Fruit fly (Drosophila melanogaster) whole organism, embryonic: ENCODE measurements around the gene CG7484.

Source experiments
- BEAF-32 ChIP-seq: fragments of 200-800 bp; sonication (Bioruptor generic); optimal IDR thresholded peaks from 3 replicates; lab custom pipeline; 2017; ENCODE audit warnings: missing biosample characterization, missing genetic modification characterization, mild to moderate bottlenecking, moderate library complexity, missing genetic modification reagents
- Blimp-1 ChIP-seq: fragments of 200-800 bp; sonication (Bioruptor generic); optimal IDR thresholded peaks from 3 replicates; lab custom pipeline; 2018; ENCODE audit warnings: missing biosample characterization, missing genetic modification characterization, mild to moderate bottlenecking, moderate library complexity, missing genetic modification reagents
- C15 ChIP-seq: fragments of 200-800 bp; sonication (Bioruptor generic); IDR thresholded peaks from 3 replicates; pipeline ENCODE4 v1.3.6; 2022; ENCODE audit warnings: missing biosample characterization, missing genetic modification characterization
- CG10267 ChIP-seq: fragments of 200-800 bp; sonication (Bioruptor generic); optimal IDR thresholded peaks from 2 replicates; lab custom pipeline; 2018; ENCODE audit warnings: missing biosample characterization, mild to moderate bottlenecking, missing genetic modification characterization, moderate library complexity
- CG11085 ChIP-seq: fragments of 200-800 bp; sonication (Bioruptor generic); IDR thresholded peaks from 2 replicates; pipeline ENCODE4 v1.3.6; 2022; ENCODE audit warnings: missing biosample characterization, missing genetic modification characterization
- CG12236 ChIP-seq: fragments of 200-800 bp; sonication (Bioruptor generic); optimal IDR thresholded peaks from 2 replicates; lab custom pipeline; 2016; ENCODE audit warnings: missing biosample characterization, missing genetic modification characterization
- CG13287 ChIP-seq: fragments of 200-800 bp; sonication (Bioruptor generic); IDR thresholded peaks from 2 replicates; pipeline ENCODE4 v1.3.6; 2022; ENCODE audit warnings: missing biosample characterization, missing genetic modification characterization; ENCODE audit not compliant: partially characterized antibody
- CG16863 ChIP-seq: fragments of 200-800 bp; sonication (Bioruptor generic); optimal IDR thresholded peaks from 3 replicates; lab custom pipeline; 2016; ENCODE audit warnings: missing biosample characterization, missing genetic modification characterization
- CG1832 ChIP-seq: fragments of 200-800 bp; sonication (Bioruptor generic); optimal IDR thresholded peaks from 2 replicates; lab custom pipeline; 2017; ENCODE audit warnings: missing biosample characterization, mild to moderate bottlenecking, missing genetic modification characterization, inconsistent platforms
- CG32532 ChIP-seq: fragments of 200-800 bp; sonication (Bioruptor generic); IDR thresholded peaks from 2 replicates; pipeline ENCODE4 v1.3.6; 2022; ENCODE audit warnings: missing biosample characterization, missing genetic modification characterization
- CG3281 ChIP-seq: fragments of 200-800 bp; sonication (Bioruptor generic); optimal IDR thresholded peaks from 3 replicates; lab custom pipeline; 2017; ENCODE audit warnings: missing biosample characterization, mild to moderate bottlenecking, missing genetic modification characterization
- CG5953 ChIP-seq: fragments of 200-800 bp; sonication (Bioruptor generic); IDR thresholded peaks from 2 replicates; pipeline ENCODE4 v1.3.6; 2022; ENCODE audit warnings: missing biosample characterization, missing genetic modification characterization
- CG6654 ChIP-seq: fragments of 200-800 bp; sonication (Bioruptor generic); optimal IDR thresholded peaks from 2 replicates; lab custom pipeline; 2017; ENCODE audit warnings: missing biosample characterization, mild to moderate bottlenecking, missing genetic modification characterization
- CG6854 ChIP-seq: fragments of 200-800 bp; sonication (Bioruptor generic); optimal IDR thresholded peaks from 3 replicates; lab custom pipeline; 2017; ENCODE audit warnings: missing biosample characterization, mild to moderate bottlenecking, missing genetic modification characterization
- CG9437 ChIP-seq: fragments of 200-800 bp; sonication (Bioruptor generic); optimal IDR thresholded peaks from 2 replicates; lab custom pipeline; 2018; ENCODE audit warnings: missing biosample characterization, mild to moderate bottlenecking, missing genetic modification characterization
- D19B ChIP-seq: fragments of 200-800 bp; sonication (Bioruptor generic); optimal IDR thresholded peaks from 2 replicates; lab custom pipeline; 2017; ENCODE audit warnings: missing biosample characterization, mild to moderate bottlenecking, missing genetic modification characterization
- Fer3 ChIP-seq: fragments of 200-800 bp; sonication (Bioruptor generic); optimal IDR thresholded peaks from 2 replicates; lab custom pipeline; 2018; ENCODE audit warnings: missing biosample characterization, mild to moderate bottlenecking, missing genetic modification characterization, moderate library complexity
- Hr51 ChIP-seq, 2 experiments: fragments of 200-800 bp; sonication (Bioruptor generic); optimal IDR thresholded peaks; 2 replicates in 1 of 2; 3 replicates in 1 of 2; lab custom pipeline; 2016 to 2018; ENCODE audit warnings: missing biosample characterization in 2 of 2, missing genetic modification characterization in 2 of 2, mild to moderate bottlenecking in 1 of 2, moderate library complexity in 1 of 2
- Hr78 ChIP-seq, 2 experiments: fragments of 200-800 bp in 1 of 2; fragments of >200 bp in 1 of 2; sonication (Bioruptor generic) in 1 of 2; optimal IDR thresholded peaks; 2 replicates each; lab custom pipeline; 2017 to 2019; ENCODE audit warnings: missing biosample characterization in 2 of 2, missing genetic modification characterization in 2 of 2, mild to moderate bottlenecking in 1 of 2, moderate library complexity in 1 of 2
- Hsf ChIP-seq: fragments of 200-800 bp; sonication (Bioruptor generic); optimal IDR thresholded peaks from 3 replicates; lab custom pipeline; 2016; ENCODE audit warnings: missing biosample characterization, missing genetic modification characterization
- Max ChIP-seq: fragments of 200-800 bp; sonication (Bioruptor generic); optimal IDR thresholded peaks from 2 replicates; lab custom pipeline; 2016; ENCODE audit warnings: missing biosample characterization, mild to moderate bottlenecking, missing genetic modification characterization
- NC2β ChIP-seq: fragments of 200-800 bp; sonication (Bioruptor generic); optimal IDR thresholded peaks from 2 replicates; lab custom pipeline; 2016; ENCODE audit warnings: missing biosample characterization, missing genetic modification characterization
- Neu2 ChIP-seq: fragments of 200-800 bp; sonication (Bioruptor generic); optimal IDR thresholded peaks from 3 replicates; lab custom pipeline; 2016; ENCODE audit warnings: missing biosample characterization, missing genetic modification characterization, borderline replicate concordance
- Nf-YA ChIP-seq: fragments of 200-800 bp; sonication (Bioruptor generic); IDR thresholded peaks from 2 replicates; pipeline ENCODE4 v1.3.6; 2022; ENCODE audit warnings: missing biosample characterization, missing genetic modification characterization
- PHDP ChIP-seq: fragments of 200-800 bp; sonication (Bioruptor generic); optimal IDR thresholded peaks from 3 replicates; lab custom pipeline; 2018; ENCODE audit warnings: missing biosample characterization, mild to moderate bottlenecking, missing genetic modification characterization, moderate library complexity
- ash1 ChIP-seq: fragments of 200-800 bp; sonication (Bioruptor generic); optimal IDR thresholded peaks from 2 replicates; lab custom pipeline; 2018; ENCODE audit warnings: missing biosample characterization, mild to moderate bottlenecking, missing genetic modification characterization
- ato ChIP-seq: fragments of 200-800 bp; sonication (Bioruptor generic); IDR thresholded peaks from 2 replicates; pipeline ENCODE4 v1.3.6; 2022; ENCODE audit warnings: missing biosample characterization, missing genetic modification characterization; ENCODE audit not compliant: partially characterized antibody
- bsh ChIP-seq, 2 experiments: fragments of 200-800 bp; sonication (Bioruptor generic); optimal IDR thresholded peaks; 2 replicates each; lab custom pipeline; 2017 to 2018; ENCODE audit warnings: mild to moderate bottlenecking in 2 of 2, missing biosample characterization in 2 of 2, missing genetic modification characterization in 2 of 2, moderate library complexity in 1 of 2
- chm ChIP-seq: fragments of 200-800 bp; sonication (Bioruptor generic); IDR thresholded peaks from 2 replicates; pipeline ENCODE4 v1.3.6; 2022; ENCODE audit warnings: missing biosample characterization, missing genetic modification characterization
- chn ChIP-seq: fragments of 200-800 bp; sonication (Bioruptor generic); optimal IDR thresholded peaks from 2 replicates; lab custom pipeline; 2016; ENCODE audit warnings: missing biosample characterization, missing genetic modification characterization
- disco-r ChIP-seq: fragments of 200-800 bp; sonication (Bioruptor generic); optimal IDR thresholded peaks from 2 replicates; lab custom pipeline; 2016; ENCODE audit warnings: missing biosample characterization, missing genetic modification characterization
- eve ChIP-seq, 2 experiments: fragments of >200 bp; optimal IDR thresholded peaks; 2 replicates each; lab custom pipeline; 2017; ENCODE audit warnings: missing biosample characterization in 2 of 2, missing genetic modification characterization in 2 of 2
- fd96Cb ChIP-seq: fragments of 200-800 bp; sonication (Bioruptor generic); optimal IDR thresholded peaks from 2 replicates; lab custom pipeline; 2018; ENCODE audit warnings: missing biosample characterization, mild to moderate bottlenecking, missing genetic modification characterization, moderate library complexity
- ftz-f1 ChIP-seq: fragments of 200-800 bp; sonication (Bioruptor generic); optimal IDR thresholded peaks from 2 replicates; lab custom pipeline; 2016; ENCODE audit warnings: missing biosample characterization, missing genetic modification characterization
- gfzf ChIP-seq: fragments of 200-800 bp; sonication (Bioruptor generic); optimal IDR thresholded peaks from 2 replicates; lab custom pipeline; 2016; ENCODE audit warnings: missing biosample characterization, mild to moderate bottlenecking, missing genetic modification characterization, moderate library complexity
- gro ChIP-seq: fragments of 200-800 bp; sonication (Bioruptor generic); optimal IDR thresholded peaks from 2 replicates; lab custom pipeline; 2016; ENCODE audit warnings: missing biosample characterization, missing genetic modification characterization
- hbn ChIP-seq: fragments of 200-800 bp; sonication (Bioruptor generic); IDR thresholded peaks from 2 replicates; pipeline ENCODE4 v1.3.6; 2022; ENCODE audit warnings: missing biosample characterization, missing genetic modification characterization; ENCODE audit not compliant: partially characterized antibody
- mirr ChIP-seq: fragments of 200-800 bp; sonication (Bioruptor generic); optimal IDR thresholded peaks from 3 replicates; lab custom pipeline; 2018; ENCODE audit warnings: missing biosample characterization, mild to moderate bottlenecking, missing genetic modification characterization
- nau ChIP-seq: fragments of 200-800 bp; sonication (Bioruptor generic); optimal IDR thresholded peaks from 3 replicates; lab custom pipeline; 2017; ENCODE audit warnings: missing biosample characterization, mild to moderate bottlenecking, missing genetic modification characterization, missing genetic modification reagents
- pho ChIP-seq: fragments of 200-800 bp; sonication (Bioruptor generic); optimal IDR thresholded peaks from 2 replicates; lab custom pipeline; 2016; ENCODE audit warnings: missing biosample characterization, missing genetic modification characterization
- rib ChIP-seq: fragments of 200-800 bp; sonication (Bioruptor generic); IDR thresholded peaks from 2 replicates; pipeline ENCODE4 v1.3.6; 2022; ENCODE audit warnings: missing biosample characterization, missing genetic modification characterization
- sd ChIP-seq: fragments of 200-800 bp; sonication (Bioruptor generic); optimal IDR thresholded peaks from 3 replicates; lab custom pipeline; 2018; ENCODE audit warnings: missing biosample characterization, mild to moderate bottlenecking, missing genetic modification characterization, moderate library complexity
- sens-2 ChIP-seq: fragments of 200-800 bp; sonication (Bioruptor generic); IDR thresholded peaks from 2 replicates; pipeline ENCODE4 v1.3.6; 2022; ENCODE audit warnings: missing biosample characterization, missing genetic modification characterization
- seq ChIP-seq: fragments of 200-800 bp; sonication (Bioruptor generic); IDR thresholded peaks from 2 replicates; pipeline ENCODE4 v1.3.6; 2022; ENCODE audit warnings: missing biosample characterization, missing genetic modification characterization
- sim ChIP-seq: fragments of 200-800 bp; sonication (Bioruptor generic); IDR thresholded peaks from 2 replicates; pipeline ENCODE4 v1.3.6; 2022; ENCODE audit warnings: missing biosample characterization, missing genetic modification characterization
- tap ChIP-seq: fragments of 200-800 bp; optimal IDR thresholded peaks from 3 replicates; lab custom pipeline; 2019; ENCODE audit warnings: missing biosample characterization, mild to moderate bottlenecking, missing genetic modification characterization, moderate library complexity
- tna ChIP-seq: fragments of 200-800 bp; sonication (Bioruptor generic); IDR thresholded peaks from 2 replicates; pipeline ENCODE4 v1.3.6; 2022; ENCODE audit warnings: missing biosample characterization, missing genetic modification characterization; ENCODE audit not compliant: partially characterized antibody
- zen2 ChIP-seq: fragments of 200-800 bp; sonication (Bioruptor generic); IDR thresholded peaks from 3 replicates; pipeline ENCODE4 v1.3.6; 2022; ENCODE audit warnings: missing biosample characterization, missing genetic modification characterization; ENCODE audit not compliant: partially characterized antibody

CG7484 gene

DNA sequence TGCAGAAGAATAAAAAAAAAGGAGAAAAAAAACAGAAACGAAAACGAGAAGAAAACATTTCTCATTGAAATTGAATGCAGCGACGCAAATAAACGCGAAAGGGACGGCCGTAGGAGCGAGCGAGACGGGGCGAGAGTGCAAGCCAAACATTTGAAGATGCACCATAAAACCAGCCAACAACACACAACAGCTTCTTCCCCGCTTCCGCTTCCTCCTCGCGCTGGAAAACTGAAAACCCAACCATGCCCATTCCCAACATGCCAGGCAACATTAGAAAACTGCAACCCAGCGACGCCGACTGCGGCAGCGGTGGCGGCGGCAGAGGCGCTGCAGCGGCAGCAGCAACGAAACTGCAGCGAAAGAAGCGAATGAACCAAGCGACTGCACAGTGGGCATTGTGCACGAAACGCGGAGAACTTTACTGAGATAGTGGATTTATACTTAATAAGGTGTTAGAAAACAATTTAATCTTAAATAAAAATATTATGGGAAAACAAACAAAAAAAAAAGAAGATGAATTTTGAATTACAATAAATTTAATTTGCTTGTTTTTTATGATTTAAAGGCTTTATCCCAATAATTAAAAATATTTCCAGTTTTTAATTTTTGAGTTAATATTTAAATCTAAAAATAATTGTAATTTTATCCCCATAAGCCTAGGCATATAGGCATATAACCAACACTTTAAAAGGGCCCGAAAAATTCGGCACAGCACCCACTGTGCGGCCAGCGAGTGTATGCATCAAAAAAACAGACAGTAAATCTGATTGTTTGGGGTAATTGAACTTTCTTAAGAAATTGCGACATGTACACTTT lies 43.3 kb upstream of the CG7484 start (continued):
- TF ChIP-seq CG6654 = peak; percentile 65
- peak in 1 of 2 experiments; percentile 79 for TF ChIP-seq Hr51 (GFP tag; optimal IDR thresholded peaks at IDR 0.05; lab: Kevin White, UChicago)
- TF ChIP-seq rib (GFP tag; lab: Robert Waterston, UW) = no peak
- peak; percentile 8 for TF ChIP-seq CG3281
- no peak for TF ChIP-seq mirr (GFP tag; lab: Kevin White, UChicago)
- TF ChIP-seq tap (tag; lab: Kevin White, UChicago) = peak; percentile 23
- no peak for TF ChIP-seq Fer3 (tag; lab: Kevin White, UChicago)
- TF ChIP-seq disco-r (GFP tag; lab: Kevin White, UChicago) = no peak
- TF ChIP-seq Blimp-1 (GFP tag; lab: Kevin White, UChicago) = peak; percentile 70
- peak; percentile 50 for TF ChIP-seq chn (GFP tag; lab: Kevin White, UChicago)
- no peak for TF ChIP-seq CG13287 (GFP tag; lab: Robert Waterston, UW)
- TF ChIP-seq Nf-YA (GFP tag; lab: Robert Waterston, UW) = no peak
- no peak for TF ChIP-seq BEAF-32 (GFP tag; lab: Kevin White, UChicago)
- no peak for TF ChIP-seq sd
- no peak for TF ChIP-seq hbn (GFP tag; lab: Robert Waterston, UW)
- TF ChIP-seq sim (GFP tag; lab: Robert Waterston, UW) = 0 out of 2 replicates have a peak, but pooled peaks have one; percentile 40
- TF ChIP-seq ftz-f1 (GFP tag; lab: Kevin White, UChicago) = no peak
- peak; percentile 84 to 95 for TF ChIP-seq bsh (GFP tag; optimal IDR thresholded peaks at IDR 0.05; lab: Kevin White, UChicago)
- no peak for TF ChIP-seq CG5953
- TF ChIP-seq pho (GFP tag; lab: Kevin White, UChicago) = no peak
- TF ChIP-seq gfzf (GFP tag; lab: Kevin White, UChicago) = no peak
- peak; percentile 64 for TF ChIP-seq PHDP (tag; lab: Kevin White, UChicago)
- peak; percentile 23 for TF ChIP-seq Max (GFP tag; lab: Kevin White, UChicago)
- TF ChIP-seq Hsf (GFP tag; lab: Kevin White, UChicago) = peak; percentile 39
- no peak for TF ChIP-seq sens-2 (GFP tag; lab: Robert Waterston, UW)
- TF ChIP-seq NC2β (GFP tag; lab: Kevin White, UChicago) = no peak
- peak; percentile 74 for TF ChIP-seq CG10267 (tag; lab: Kevin White, UChicago)
- no peak for TF ChIP-seq CG32532
- TF ChIP-seq seq (GFP tag; lab: Robert Waterston, UW) = 0 out of 2 replicates have a peak, but pooled peaks have one; percentile 27
- TF ChIP-seq ato = no peak
- TF ChIP-seq eve (GFP tag; optimal IDR thresholded peaks at IDR 0.05; lab: Kevin White, UChicago) = peak in 1 of 2 experiments; percentile 87
- TF ChIP-seq ash1 = no peak
- no peak for TF ChIP-seq tna (GFP tag; lab: Robert Waterston, UW)
- peak; percentile 84 for TF ChIP-seq fd96Cb (tag; lab: Kevin White, UChicago)
- peak; percentile 17 for TF ChIP-seq CG1832
- TF ChIP-seq CG16863 = no peak
- no peak for TF ChIP-seq gro
- TF ChIP-seq CG6854 (GFP tag; lab: Kevin White, UChicago) = no peak
- peak in 1 of 2 experiments; percentile 36 for TF ChIP-seq Hr78 (GFP tag; optimal IDR thresholded peaks at IDR 0.05; lab: Kevin White, UChicago)
- no peak for TF ChIP-seq Neu2 (GFP tag; lab: Kevin White, UChicago)
- TF ChIP-seq CG12236 (GFP tag; lab: Kevin White, UChicago) = no peak
- TF ChIP-seq nau = peak; percentile 45
- TF ChIP-seq chm (GFP tag; lab: Robert Waterston, UW) = no peak
- TF ChIP-seq CG9437 (GFP tag; lab: Kevin White, UChicago) = peak; percentile 83
- TF ChIP-seq zen2 (GFP tag; lab: Robert Waterston, UW) = no peak
- TF ChIP-seq CG11085 (GFP tag; lab: Robert Waterston, UW) = no peak
- TF ChIP-seq D19B (GFP tag; lab: Kevin White, UChicago) = no peak
- TF ChIP-seq C15 (GFP tag; lab: Robert Waterston, UW) = no peak
